Worm (Caenorhabditis elegans) whole organism, L4 larva: ENCODE data around the gene Y55D9A.2.

Source experiments
- T20F7.1 ChIP-seq: fragments of 200-800 bp; sonication (Bioruptor generic); optimal IDR thresholded peaks from 2 replicates; lab custom pipeline; 2018; ENCODE audit warnings: mild to moderate bottlenecking, missing genetic modification characterization, missing compliant biosample characterization
- T26A8.4 ChIP-seq: fragments of 200-800 bp; sonication (Bioruptor generic); IDR thresholded peaks from 2 replicates; pipeline ENCODE4 v1.3.6; 2022; ENCODE audit warnings: missing genetic modification characterization, missing compliant biosample characterization
- Y5F2A.4 ChIP-seq: fragments of 200-800 bp; sonication (Bioruptor generic); optimal IDR thresholded peaks from 2 replicates; lab custom pipeline; 2018; ENCODE audit warnings: mild to moderate bottlenecking, missing genetic modification characterization, missing compliant biosample characterization
- ceh-20 ChIP-seq: fragments of 200-800 bp; sonication (Bioruptor generic); IDR thresholded peaks from 2 replicates; pipeline ENCODE4 v1.3.6; 2022; ENCODE audit warnings: missing genetic modification reagents, missing genetic modification characterization, missing compliant biosample characterization
- ceh-32 ChIP-seq: sonication (generic microtip); optimal IDR thresholded peaks from 2 replicates; lab custom pipeline; 2016; ENCODE audit warnings: mild to moderate bottlenecking, missing genetic modification characterization, missing compliant biosample characterization; ENCODE audit not compliant: poor library complexity
- ceh-44 ChIP-seq: fragments of 200-800 bp; sonication (Bioruptor generic); IDR thresholded peaks from 2 replicates; pipeline ENCODE4 v1.3.6; 2022; ENCODE audit warnings: missing genetic modification reagents, missing genetic modification characterization, missing compliant biosample characterization
- ctbp-1 ChIP-seq: fragments of 200-800 bp; sonication (Bioruptor generic); IDR thresholded peaks from 2 replicates; pipeline ENCODE4 v1.3.6; 2022; ENCODE audit warnings: missing genetic modification reagents, missing genetic modification characterization, missing compliant biosample characterization
- daf-16 ChIP-seq, 3 experiments: sonication (generic microtip); optimal IDR thresholded peaks; 2 replicates each; lab custom pipeline; 2016 to 2017; ENCODE audit warnings: missing genetic modification characterization in 3 of 3, missing genetic modification reagents in 3 of 3, mild to moderate bottlenecking in 2 of 3, missing compliant biosample characterization in 2 of 3, missing biosample characterization in 1 of 3, moderate library complexity in 1 of 3
- daf-19 ChIP-seq: fragments of 200-800 bp; sonication (Bioruptor generic); conservative IDR thresholded peaks from 2 replicates; pipeline ENCODE4 v1.3.6; 2022; ENCODE audit warnings: missing genetic modification characterization, missing compliant biosample characterization
- dmd-6 ChIP-seq: fragments of 200-800 bp; sonication (Bioruptor generic); IDR thresholded peaks from 2 replicates; pipeline ENCODE4 v1.3.6; 2022; ENCODE audit warnings: missing genetic modification reagents, missing genetic modification characterization, missing compliant biosample characterization
- dve-1 ChIP-seq: sonication (generic microtip); optimal IDR thresholded peaks from 2 replicates; lab custom pipeline; 2017; ENCODE audit warnings: antibody characterized with exemption, mild to moderate bottlenecking, missing genetic modification characterization, missing compliant biosample characterization; ENCODE audit not compliant: insufficient read depth
- fkh-10 ChIP-seq: fragments of 150-350 bp; optimal IDR thresholded peaks from 2 replicates; lab custom pipeline; 2014; ENCODE audit warnings: missing biosample characterization, missing genetic modification reagents, missing genetic modification characterization
- gei-8 ChIP-seq: fragments of 200-800 bp; sonication (Bioruptor generic); optimal IDR thresholded peaks from 2 replicates; lab custom pipeline; 2018; ENCODE audit warnings: mild to moderate bottlenecking, missing genetic modification characterization, missing compliant biosample characterization
- hlh-11 ChIP-seq: fragments of 200-800 bp; sonication (Bioruptor generic); optimal IDR thresholded peaks from 2 replicates; lab custom pipeline; 2018; ENCODE audit warnings: mild to moderate bottlenecking, missing genetic modification characterization, missing compliant biosample characterization
- hlh-30 ChIP-seq: sonication (generic microtip); optimal IDR thresholded peaks from 2 replicates; lab custom pipeline; 2017; ENCODE audit warnings: antibody characterized with exemption, mild to moderate bottlenecking, missing genetic modification characterization, missing compliant biosample characterization; ENCODE audit not compliant: insufficient read depth
- lin-1 ChIP-seq: fragments of 200-800 bp; sonication (Bioruptor generic); IDR thresholded peaks from 2 replicates; pipeline ENCODE4 v1.3.6; 2022; ENCODE audit warnings: missing genetic modification reagents, missing genetic modification characterization, missing compliant biosample characterization
- lin-13 ChIP-seq: fragments of 150-350 bp; optimal IDR thresholded peaks from 2 replicates; lab custom pipeline; 2014; ENCODE audit warnings: missing biosample characterization, missing genetic modification reagents, missing genetic modification characterization
- lsy-2 ChIP-seq, 2 experiments: fragments of 150-350 bp in 1 of 2; sonication (generic microtip) in 1 of 2; optimal IDR thresholded peaks; 2 replicates each; lab custom pipeline; 2014 to 2017; ENCODE audit warnings: missing biosample characterization in 2 of 2, missing genetic modification characterization in 2 of 2
- madf-5 ChIP-seq, 2 experiments: fragments of 200-800 bp; sonication (Bioruptor generic); IDR thresholded peaks; 2 replicates each; pipeline ENCODE4 v1.3.6; 2022; ENCODE audit warnings: missing compliant biosample characterization in 2 of 2, missing genetic modification characterization in 2 of 2
- mdl-1 ChIP-seq, 2 experiments: fragments of 150-350 bp in 1 of 2; sonication (generic microtip) in 1 of 2; optimal IDR thresholded peaks; 2 replicates each; lab custom pipeline; 2014 to 2017; ENCODE audit warnings: missing biosample characterization in 2 of 2, missing genetic modification characterization in 2 of 2
- mep-1 ChIP-seq: fragments of 150-350 bp; sonication (generic microtip); optimal IDR thresholded peaks from 3 replicates; lab custom pipeline; 2014; ENCODE audit warnings: missing biosample characterization, missing genetic modification characterization
- mes-2 ChIP-seq: sonication (generic microtip); optimal IDR thresholded peaks from 2 replicates; lab custom pipeline; 2016; ENCODE audit warnings: missing genotype, mild to moderate bottlenecking, missing genetic modification characterization, missing compliant biosample characterization; ENCODE audit not compliant: poor library complexity, severe bottlenecking
- nhr-10 ChIP-seq: fragments of 150-350 bp; optimal IDR thresholded peaks from 2 replicates; lab custom pipeline; 2014; ENCODE audit warnings: missing biosample characterization, missing genetic modification characterization
- nhr-102 ChIP-seq: sonication (generic microtip); optimal IDR thresholded peaks from 2 replicates; lab custom pipeline; 2016; ENCODE audit warnings: mild to moderate bottlenecking, missing genetic modification characterization, moderate library complexity, missing compliant biosample characterization
- nhr-111 ChIP-seq: fragments of 200-800 bp; sonication (Bioruptor generic); optimal IDR thresholded peaks from 2 replicates; lab custom pipeline; 2018; ENCODE audit warnings: mild to moderate bottlenecking, missing genetic modification characterization, missing compliant biosample characterization
- nhr-28 ChIP-seq: fragments of 150-350 bp; optimal IDR thresholded peaks from 2 replicates; lab custom pipeline; 2014; ENCODE audit warnings: missing biosample characterization, missing genetic modification characterization
- nhr-41 ChIP-seq: fragments of 200-800 bp; sonication (Bioruptor generic); IDR thresholded peaks from 2 replicates; pipeline ENCODE4 v1.3.6; 2022; ENCODE audit warnings: missing genetic modification reagents, missing genetic modification characterization, missing compliant biosample characterization
- nhr-42 ChIP-seq: fragments of 200-800 bp; sonication (Bioruptor generic); IDR thresholded peaks from 2 replicates; pipeline ENCODE4 v1.3.6; 2022; ENCODE audit warnings: missing genetic modification characterization, missing compliant biosample characterization
- nhr-48 ChIP-seq: sonication (generic microtip); optimal IDR thresholded peaks from 2 replicates; lab custom pipeline; 2016; ENCODE audit warnings: mild to moderate bottlenecking, missing genetic modification characterization, missing compliant biosample characterization
- nhr-77 ChIP-seq: fragments of 150-350 bp; optimal IDR thresholded peaks from 2 replicates; lab custom pipeline; 2014; ENCODE audit warnings: missing biosample characterization, missing genetic modification characterization
- pha-4 ChIP-seq, 2 experiments: fragments of 150-350 bp in 1 of 2; fragments of 200-800 bp in 1 of 2; sonication (Bioruptor generic) in 1 of 2; IDR thresholded peaks in 1 of 2; optimal IDR thresholded peaks in 1 of 2; 2 replicates each; pipeline versions ENCODE4 v1.3.6 to Lab custom; 2014 to 2022; ENCODE audit warnings: missing genetic modification characterization in 2 of 2, missing genetic modification reagents in 2 of 2, missing biosample characterization in 1 of 2, missing compliant biosample characterization in 1 of 2
- php-3 ChIP-seq: fragments of 200-800 bp; sonication (Bioruptor generic); IDR thresholded peaks from 2 replicates; pipeline ENCODE4 v1.3.6; 2022; ENCODE audit warnings: missing genetic modification reagents, missing genetic modification characterization, missing compliant biosample characterization
- pqm-1 ChIP-seq: sonication (generic microtip); optimal IDR thresholded peaks from 2 replicates; lab custom pipeline; 2017; ENCODE audit warnings: missing biosample characterization, missing genetic modification characterization
- saeg-2 ChIP-seq: fragments of 200-800 bp; sonication (Bioruptor generic); IDR thresholded peaks from 2 replicates; pipeline ENCODE4 v1.3.6; 2022; ENCODE audit warnings: missing genetic modification reagents, missing genetic modification characterization, missing compliant biosample characterization
- skn-1 ChIP-seq: fragments of 150-350 bp; optimal IDR thresholded peaks from 2 replicates; lab custom pipeline; 2014; ENCODE audit warnings: missing biosample characterization, missing genetic modification characterization
- tra-1 ChIP-seq: fragments of 200-800 bp; sonication (Bioruptor generic); IDR thresholded peaks from 2 replicates; pipeline ENCODE4 v1.3.6; 2022; ENCODE audit warnings: missing genetic modification reagents, missing genetic modification characterization, missing compliant biosample characterization
- unc-62 ChIP-seq, 3 experiments: fragments of 150-350 bp in 1 of 3; sonication (generic microtip); optimal IDR thresholded peaks in 2 of 3; peaks in 1 of 3; 1 replicate in 1 of 3; 2 replicates in 2 of 3; lab custom pipeline; 2014 to 2017; ENCODE audit warnings: missing biosample characterization in 3 of 3, missing genetic modification characterization in 3 of 3, missing genetic modification reagents in 3 of 3, missing genotype in 1 of 3
- zip-11 ChIP-seq: fragments of 200-800 bp; sonication (Bioruptor generic); IDR thresholded peaks from 2 replicates; pipeline ENCODE4 v1.3.6; 2022; ENCODE audit warnings: missing genetic modification characterization, missing compliant biosample characterization
- zip-2 ChIP-seq: fragments of 150-350 bp; optimal IDR thresholded peaks from 2 replicates; lab custom pipeline; 2014; ENCODE audit warnings: missing biosample characterization, missing genetic modification characterization
- ztf-11 ChIP-seq: fragments of 150-350 bp; optimal IDR thresholded peaks from 2 replicates; lab custom pipeline; 2014; ENCODE audit warnings: missing biosample characterization, missing genetic modification characterization
- ztf-7 ChIP-seq: fragments of 150-350 bp; optimal IDR thresholded peaks from 2 replicates; lab custom pipeline; 2014; ENCODE audit warnings: missing biosample characterization, missing genetic modification characterization

The Y55D9A.2 gene

ce11 chrIV:12614624-12615023, 9.4 kb upstream of the Y55D9A.2 start, which contains the start of gene efa-6:
Gene efa-6, minus strand, starts transcription at chrIV:12614724.
- no peak for TF ChIP-seq madf-5 (GFP tag; IDR thresholded peaks at IDR 0.05; lab: Robert Waterston, UW)
- no peak for TF ChIP-seq ztf-7 (tag; lab: Kevin White, UChicago)
- TF ChIP-seq nhr-111 (GFP tag; lab: Kevin White, UChicago): no peak
- TF ChIP-seq ctbp-1: no peak
- TF ChIP-seq unc-62 (GFP tag; optimal IDR thresholded peaks at IDR 0.05 in 1 of 2; lab: Kevin White, UChicago): no peak
- no peak for TF ChIP-seq unc-62 (tag; optimal IDR thresholded peaks at IDR 0.05; lab: Kevin White, UChicago)
- no peak for TF ChIP-seq nhr-42 (GFP tag; lab: Robert Waterston, UW)
- TF ChIP-seq zip-2 (tag; lab: Kevin White, UChicago): no peak
- TF ChIP-seq ceh-44 (GFP tag; lab: Robert Waterston, UW): no peak
- no peak for TF ChIP-seq daf-19 (GFP tag; lab: Robert Waterston, UW)
- TF ChIP-seq dve-1: no peak
- TF ChIP-seq, all 104 proteins: peak for 0

- TF ChIP-seq lin-13 (peak; percentile 7), mes-2 (peak; percentile 12), nhr-48 (tag; lab: Kevin White, UChicago) (peak; percentile 92), unc-62 (GFP tag; optimal IDR thresholded peaks at IDR 0.05 in 1 of 2; lab: Kevin White, UChicago) (peak in 1 of 2 experiments; percentile 32), unc-62 (tag; optimal IDR thresholded peaks at IDR 0.05; lab: Kevin White, UChicago) (no peak), ztf-11 (tag; lab: Kevin White, UChicago) (no peak), lsy-2 (tag; optimal IDR thresholded peaks at IDR 0.05; lab: Kevin White, UChicago) (peak in 1 of 2 experiments; percentile 38), daf-16 (GFP tag; optimal IDR thresholded peaks at IDR 0.05; lab: Kevin White, UChicago) (peak in 1 of 2 experiments; percentile 71), daf-16 (tag; optimal IDR thresholded peaks at IDR 0.05; lab: Kevin White, UChicago) (peak; percentile 97), lin-1 (peak; percentile 62; the same call in 1 of the 2 replicates), ceh-20 (GFP tag; lab: Robert Waterston, UW) (peak; percentile 48; the same call in 1 of the 2 replicates), mep-1 (peak; percentile 41), skn-1 (no peak), zip-11 (no peak), tra-1 (GFP tag; lab: Robert Waterston, UW) (peak; percentile 64; the same call in 1 of the 2 replicates), hlh-11 (tag; lab: Kevin White, UChicago) (peak; percentile 91), pqm-1 (tag; lab: Kevin White, UChicago) (peak; percentile 95), saeg-2 (peak; percentile 69; the same call in 1 of the 2 replicates), mdl-1 (tag; optimal IDR thresholded peaks at IDR 0.05; lab: Kevin White, UChicago) (peak in 1 of 2 experiments; percentile 7), fkh-10 (no peak), ceh-32 (tag; lab: Kevin White, UChicago) (no peak), T26A8.4 (peak; percentile 38; the same call in 1 of the 2 replicates), nhr-77 (tag; lab: Kevin White, UChicago) (peak; percentile 72), hlh-30 (tag; lab: Kevin White, UChicago) (peak; percentile 18), php-3 (GFP tag; lab: Robert Waterston, UW) (peak; percentile 92), nhr-10 (tag; lab: Kevin White, UChicago) (peak; percentile 40), gei-8 (GFP tag; lab: Kevin White, UChicago) (no peak), pha-4 (GFP tag; IDR thresholded peaks at IDR 0.05; lab: Robert Waterston, UW) (peak; percentile 30; the same call in 1 of the 2 replicates), pha-4 (tag; optimal IDR thresholded peaks at IDR 0.05; lab: Kevin White, UChicago) (no peak), ctbp-1 (no peak), nhr-102 (tag; lab: Kevin White, UChicago) (peak; percentile 98), nhr-41 (GFP tag; lab: Robert Waterston, UW) (0 out of 2 replicates have a peak, but pooled peaks have one; percentile 26), T20F7.1 (GFP tag; lab: Kevin White, UChicago) (peak; percentile 53), dve-1 (peak; percentile 89), Y5F2A.4 (GFP tag; lab: Kevin White, UChicago) (no peak), nhr-28 (tag; lab: Kevin White, UChicago) (peak; percentile 91), dmd-6 (peak; percentile 99)
- TF ChIP-seq, all 104 proteins: peak for 26
Observed at ce11 chrIV:12600941-12601340, 4.3 kb downstream of the Y55D9A.2 start.
